Worm (Caenorhabditis elegans): ENCODE results near the gene sqv-1.

ce11 chrIV:8379278-8379677, 18.4 kb downstream of the sqv-1 start, which contains the start of gene nap-1:
- TF ChIP-seq dao-5 (tag; optimal IDR thresholded peaks at IDR 0.05) (no peak), W03F9.2 (tag; optimal IDR thresholded peaks at IDR 0.05) (peak; percentile 89)
